Fruit fly (Drosophila melanogaster) whole organism: ENCODE data around the gene RabX4.

ENCODE experiments used
- CG8478 ChIP-seq: fragments of >200 bp; optimal IDR thresholded peaks from 2 replicates; lab custom pipeline; 2018; ENCODE audit warnings: inconsistent platforms
- Dll ChIP-seq: fragments of >200 bp; optimal IDR thresholded peaks from 2 replicates; lab custom pipeline; 2017
- EcR ChIP-seq, 2 experiments: fragments of >200 bp; optimal IDR thresholded peaks; 2 replicates each; lab custom pipeline; 2017; ENCODE audit warnings: missing biosample characterization in 2 of 2, missing genetic modification characterization in 2 of 2, missing genetic modification reagents in 2 of 2
- pan ChIP-seq: fragments of >200 bp; optimal IDR thresholded peaks from 2 replicates; lab custom pipeline; 2017
- psq ChIP-seq: fragments of >200 bp; optimal IDR thresholded peaks from 2 replicates; lab custom pipeline; 2017
- usp ChIP-seq: fragments of >200 bp; optimal IDR thresholded peaks from 2 replicates; lab custom pipeline; 2017; ENCODE audit warnings: missing biosample characterization, missing genetic modification characterization, mixed read lengths

DNA sequence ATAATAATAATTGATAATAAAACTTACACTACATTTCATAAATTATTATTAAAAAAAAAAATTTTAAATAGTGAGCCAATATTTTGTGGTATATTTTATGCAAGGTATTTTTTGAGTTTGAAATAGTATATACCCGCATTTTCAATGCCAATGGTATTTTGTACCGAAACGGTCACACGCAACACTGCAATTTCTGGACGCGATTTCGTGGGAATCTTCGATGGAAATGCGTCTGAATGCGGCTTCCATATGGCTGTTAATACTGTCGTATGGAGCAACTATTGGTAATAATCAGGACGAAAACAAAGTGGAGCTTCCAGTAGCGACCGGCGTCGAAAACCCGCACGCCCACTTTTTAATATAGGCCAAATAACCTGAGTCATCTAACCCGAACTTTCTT lies 23.2 kb upstream of the RabX4 start, which contains the start of gene Nct:
- no peak for TF ChIP-seq usp
- TF ChIP-seq pan (lab: Kevin White, UChicago) = no peak
- TF ChIP-seq psq (lab: Kevin White, UChicago) = no peak
- TF ChIP-seq Dll = no peak
- no peak for TF ChIP-seq CG8478 (lab: Kevin White, UChicago)
- TF ChIP-seq EcR (GFP tag; optimal IDR thresholded peaks at IDR 0.05; lab: Kevin White, UChicago) = no peak
